Worm (Caenorhabditis elegans) whole organism, young adult: ENCODE data around the gene fbxb-55.

Experiments
- B0261.1 ChIP-seq: sonication (generic microtip); optimal IDR thresholded peaks from 2 replicates; lab custom pipeline; 2016; ENCODE audit warnings: mild to moderate bottlenecking, missing genetic modification characterization, moderate library complexity, missing compliant biosample characterization
- C06A6.2 ChIP-seq: fragments of 200-800 bp; sonication (Bioruptor generic); conservative IDR thresholded peaks from 2 replicates; pipeline ENCODE4 v1.3.6; 2022; ENCODE audit warnings: missing genetic modification characterization, missing compliant biosample characterization
- F22D6.2 ChIP-seq: sonication (generic microtip); optimal IDR thresholded peaks from 2 replicates; lab custom pipeline; 2016; ENCODE audit warnings: mild to moderate bottlenecking, missing genetic modification characterization, missing compliant biosample characterization
- F39B2.1 ChIP-seq: fragments of 200-800 bp; sonication (Bioruptor generic); IDR thresholded peaks from 2 replicates; pipeline ENCODE4 v1.3.6; 2022; ENCODE audit warnings: missing genetic modification reagents, missing genetic modification characterization, missing compliant biosample characterization
- F55B11.4 ChIP-seq: sonication (generic microtip); optimal IDR thresholded peaks from 2 replicates; lab custom pipeline; 2016; ENCODE audit warnings: missing compliant biosample characterization, missing genetic modification characterization, borderline replicate concordance; ENCODE audit not compliant: insufficient read depth
- T26A5.8 ChIP-seq: sonication (generic microtip); optimal IDR thresholded peaks from 2 replicates; lab custom pipeline; 2016; ENCODE audit warnings: missing genetic modification characterization, missing compliant biosample characterization
- Y53G8AR.9 ChIP-seq: fragments of 200-800 bp; sonication (Bioruptor generic); conservative IDR thresholded peaks from 2 replicates; pipeline ENCODE4 v1.3.6; 2022; ENCODE audit warnings: missing genetic modification reagents, missing genetic modification characterization, missing compliant biosample characterization
- Y79H2A.3 ChIP-seq: fragments of 200-800 bp; sonication (Bioruptor generic); conservative IDR thresholded peaks from 2 replicates; pipeline ENCODE4 v1.3.6; 2022; ENCODE audit warnings: missing genetic modification reagents, missing genetic modification characterization, missing compliant biosample characterization
- attf-3 ChIP-seq: fragments of 200-800 bp; sonication (Bioruptor generic); conservative IDR thresholded peaks from 2 replicates; pipeline ENCODE4 v1.3.6; 2022; ENCODE audit warnings: missing genetic modification reagents, missing genetic modification characterization, missing compliant biosample characterization
- ccch-3 ChIP-seq: fragments of 200-800 bp; sonication (Bioruptor generic); optimal IDR thresholded peaks from 2 replicates; lab custom pipeline; 2018; ENCODE audit warnings: mild to moderate bottlenecking, missing genetic modification characterization, missing compliant biosample characterization
- ceh-58 ChIP-seq: fragments of 200-800 bp; sonication (Bioruptor generic); IDR thresholded peaks from 2 replicates; pipeline ENCODE4 v1.3.6; 2022; ENCODE audit warnings: missing genetic modification characterization, missing compliant biosample characterization
- die-1 ChIP-seq: sonication (generic microtip); optimal IDR thresholded peaks from 2 replicates; lab custom pipeline; 2016; ENCODE audit warnings: missing genotype, mild to moderate bottlenecking, missing genetic modification characterization, missing compliant biosample characterization
- ets-4 ChIP-seq: fragments of 200-800 bp; sonication (Bioruptor generic); optimal IDR thresholded peaks from 2 replicates; lab custom pipeline; 2018; ENCODE audit warnings: mild to moderate bottlenecking, missing genetic modification characterization, missing compliant biosample characterization
- fkh-3 ChIP-seq: sonication (generic microtip); optimal IDR thresholded peaks from 2 replicates; lab custom pipeline; 2016; ENCODE audit warnings: mild to moderate bottlenecking, missing genetic modification characterization, missing compliant biosample characterization
- gei-17 ChIP-seq: fragments of 200-800 bp; sonication (Bioruptor generic); optimal IDR thresholded peaks from 2 replicates; lab custom pipeline; 2018; ENCODE audit warnings: mild to moderate bottlenecking, missing genetic modification characterization, missing compliant biosample characterization
- hlh-26 ChIP-seq: fragments of 200-800 bp; sonication (Bioruptor generic); conservative IDR thresholded peaks from 2 replicates; pipeline ENCODE4 v1.3.6; 2022; ENCODE audit warnings: missing genetic modification reagents, missing genetic modification characterization, missing compliant biosample characterization
- hmg-1.2 ChIP-seq: fragments of 200-800 bp; sonication (Bioruptor generic); IDR thresholded peaks from 2 replicates; pipeline ENCODE4 v1.3.6; 2022; ENCODE audit warnings: missing genetic modification reagents, missing genetic modification characterization, missing compliant biosample characterization
- hmg-20 ChIP-seq: fragments of 200-800 bp; sonication (Bioruptor generic); IDR thresholded peaks from 2 replicates; pipeline ENCODE4 v1.3.6; 2022; ENCODE audit warnings: missing genetic modification reagents, missing genetic modification characterization, missing compliant biosample characterization
- let-526 ChIP-seq: fragments of 200-800 bp; sonication (Bioruptor generic); IDR thresholded peaks from 2 replicates; pipeline ENCODE4 v1.3.6; 2022; ENCODE audit warnings: missing genetic modification reagents, missing genetic modification characterization, missing compliant biosample characterization
- lsl-1 ChIP-seq: fragments of 200-800 bp; sonication (Bioruptor generic); optimal IDR thresholded peaks from 2 replicates; lab custom pipeline; 2018; ENCODE audit warnings: mild to moderate bottlenecking, missing genetic modification characterization, moderate library complexity, missing compliant biosample characterization
- lsy-27 ChIP-seq: sonication (generic microtip); optimal IDR thresholded peaks from 2 replicates; lab custom pipeline; 2017; ENCODE audit warnings: missing genetic modification characterization, mild to moderate bottlenecking, missing compliant biosample characterization, antibody characterized with exemption, missing genotype, borderline replicate concordance; ENCODE audit not compliant: insufficient read depth
- madf-10 ChIP-seq: sonication (generic microtip); optimal IDR thresholded peaks from 2 replicates; lab custom pipeline; 2016; ENCODE audit warnings: mild to moderate bottlenecking, missing genetic modification characterization, missing compliant biosample characterization
- madf-6 ChIP-seq: fragments of 200-800 bp; sonication (Bioruptor generic); IDR thresholded peaks from 2 replicates; pipeline ENCODE4 v1.3.6; 2022; ENCODE audit warnings: missing genetic modification reagents, missing genetic modification characterization, missing compliant biosample characterization
- mxl-1 ChIP-seq: sonication (generic microtip); optimal IDR thresholded peaks from 2 replicates; lab custom pipeline; 2016; ENCODE audit warnings: missing genetic modification characterization, missing compliant biosample characterization
- nfya-1 ChIP-seq: sonication (generic microtip); optimal IDR thresholded peaks from 2 replicates; lab custom pipeline; 2017; ENCODE audit warnings: antibody characterized with exemption, missing compliant biosample characterization, missing genetic modification characterization, borderline replicate concordance; ENCODE audit not compliant: insufficient read depth
- nhr-120 ChIP-seq: fragments of 200-800 bp; sonication (Bioruptor generic); IDR thresholded peaks from 2 replicates; pipeline ENCODE4 v1.3.6; 2022; ENCODE audit warnings: missing genetic modification characterization, missing compliant biosample characterization
- nhr-179 ChIP-seq: sonication (generic microtip); optimal IDR thresholded peaks from 2 replicates; lab custom pipeline; 2016; ENCODE audit warnings: mild to moderate bottlenecking, missing genetic modification characterization, missing compliant biosample characterization
- nhr-80 ChIP-seq: sonication (generic microtip); optimal IDR thresholded peaks from 2 replicates; lab custom pipeline; 2016; ENCODE audit warnings: missing genetic modification characterization, missing compliant biosample characterization
- nhr-90 ChIP-seq: sonication (generic microtip); optimal IDR thresholded peaks from 2 replicates; lab custom pipeline; 2016; ENCODE audit warnings: missing genotype, mild to moderate bottlenecking, missing genetic modification characterization, missing compliant biosample characterization
- pbrm-1 ChIP-seq: fragments of 200-800 bp; sonication (Bioruptor generic); IDR thresholded peaks from 2 replicates; pipeline ENCODE4 v1.3.6; 2022; ENCODE audit warnings: missing genetic modification reagents, missing genetic modification characterization, missing compliant biosample characterization
- rpc-1 ChIP-seq, 2 experiments: fragments of 150-350 bp in 1 of 2; sonication (generic microtip) in 1 of 2; optimal IDR thresholded peaks; 2 replicates each; lab custom pipeline; 2014 to 2018; ENCODE audit warnings: missing biosample characterization in 1 of 2, missing genetic modification characterization in 1 of 2, missing genetic modification reagents in 1 of 2, missing genotype in 1 of 2
- snpc-1.3 ChIP-seq: sonication (generic microtip); optimal IDR thresholded peaks from 2 replicates; lab custom pipeline; 2017; ENCODE audit warnings: missing genetic modification characterization, mild to moderate bottlenecking, missing compliant biosample characterization, antibody characterized with exemption, moderate library complexity, missing genotype, missing genetic modification reagents; ENCODE audit not compliant: insufficient read depth
- tbp1 ChIP-seq: fragments of 200-800 bp; sonication (Bioruptor generic); optimal IDR thresholded peaks from 2 replicates; lab custom pipeline; 2018; ENCODE audit warnings: mild to moderate bottlenecking, missing genetic modification characterization, missing compliant biosample characterization
- unc-130 ChIP-seq: sonication (generic microtip); optimal IDR thresholded peaks from 2 replicates; lab custom pipeline; 2016; ENCODE audit warnings: missing genetic modification reagents, missing genetic modification characterization, missing compliant biosample characterization
- xnd-1 ChIP-seq: sonication (generic microtip); optimal IDR thresholded peaks from 2 replicates; lab custom pipeline; 2016; ENCODE audit warnings: missing genotype, missing genetic modification reagents, missing genetic modification characterization, missing compliant biosample characterization
- zfh-2 ChIP-seq: fragments of 200-800 bp; sonication (Bioruptor generic); conservative IDR thresholded peaks from 2 replicates; pipeline ENCODE4 v1.3.6; 2022; ENCODE audit warnings: missing genetic modification reagents, missing genetic modification characterization, missing compliant biosample characterization
- ztf-26 ChIP-seq: sonication (generic microtip); optimal IDR thresholded peaks from 2 replicates; lab custom pipeline; 2017; ENCODE audit warnings: missing genetic modification characterization, missing compliant biosample characterization

Gene fbxb-55

DNA sequence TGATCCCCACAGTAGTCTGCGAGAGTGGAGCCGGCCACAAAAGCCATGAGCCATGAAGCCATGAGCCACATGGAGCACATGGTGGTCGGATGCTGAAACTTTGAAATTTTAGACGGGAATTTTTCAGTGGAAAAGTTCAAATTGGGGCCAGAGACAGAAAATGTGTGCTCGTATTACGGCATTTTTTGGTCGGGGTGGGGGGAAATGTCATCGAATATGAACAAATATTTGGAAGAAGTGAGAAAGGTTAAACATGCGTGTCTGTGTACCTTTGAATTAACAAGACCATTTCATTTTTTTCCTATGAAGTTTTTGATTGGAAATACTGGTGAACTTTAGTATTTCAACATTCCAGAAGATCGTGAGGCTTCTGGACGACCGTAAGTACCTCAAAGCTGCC is 17.0 kb upstream of the fbxb-55 start, which contains the start of gene wrt-5 (continued):
- TF ChIP-seq zfh-2 (GFP tag; lab: Robert Waterston, UW) (no peak), ztf-26 (tag; lab: Kevin White, UChicago) (no peak), mxl-1 (tag; lab: Kevin White, UChicago) (no peak), Y79H2A.3 (GFP tag; lab: Robert Waterston, UW) (no peak)

DNA sequence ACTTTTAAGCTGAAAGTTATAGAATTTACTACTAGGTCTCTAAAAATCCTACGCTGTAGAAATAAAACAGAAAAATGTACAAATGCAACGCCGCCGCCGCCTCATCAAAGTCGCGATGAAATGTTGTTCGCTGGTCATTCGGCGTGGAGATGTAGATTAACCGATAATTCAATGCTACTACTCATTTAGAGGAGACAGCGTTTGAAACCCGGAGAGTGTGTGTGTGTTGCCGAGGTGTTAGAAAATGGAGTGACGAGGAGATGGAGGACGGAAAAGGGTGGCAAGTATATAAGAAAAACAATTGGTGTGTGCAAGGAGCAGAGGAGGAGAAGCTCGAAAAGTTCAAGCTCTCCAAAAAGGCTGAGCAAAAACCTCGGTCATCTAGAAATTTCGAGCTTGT is 16.3 kb upstream of the fbxb-55 start:
- TF ChIP-seq C06A6.2 (GFP tag; lab: Robert Waterston, UW) (no peak), madf-6 (GFP tag; lab: Robert Waterston, UW) (no peak), nfya-1 (tag; lab: Kevin White, UChicago) (no peak), snpc-1.3 (tag; lab: Kevin White, UChicago) (no peak), xnd-1 (tag; lab: Kevin White, UChicago) (no peak), F22D6.2 (no peak), Y53G8AR.9 (GFP tag; lab: Robert Waterston, UW) (no peak), die-1 (no peak), hlh-26 (no peak), madf-10 (no peak), T26A5.8 (tag; lab: Kevin White, UChicago) (no peak), nhr-179 (tag; lab: Kevin White, UChicago) (no peak)

DNA sequence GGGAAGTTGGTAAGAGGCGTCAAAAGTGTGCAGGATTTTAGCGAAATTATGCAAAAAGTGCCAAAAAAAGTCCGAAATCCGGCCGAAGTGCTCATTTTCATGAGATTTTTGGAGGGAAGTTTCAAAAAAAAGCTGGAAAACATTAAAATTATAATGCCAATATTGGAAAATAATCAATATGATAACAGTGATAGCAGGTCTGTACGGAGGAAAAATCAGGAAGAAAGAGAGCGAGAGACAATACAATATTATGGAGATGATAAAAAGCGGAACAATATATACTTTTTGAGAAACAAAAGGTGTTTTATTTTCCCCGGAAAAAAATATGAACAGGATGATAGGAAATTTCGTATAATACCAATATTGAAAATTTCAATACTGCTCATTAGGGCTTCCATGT is 15.2 kb upstream of the fbxb-55 start:
- TF ChIP-seq nhr-80 (tag; lab: Kevin White, UChicago) = peak; percentile 11
- TF ChIP-seq rpc-1 (optimal IDR thresholded peaks at IDR 0.05; lab: Kevin White, UChicago) = no peak
- TF ChIP-seq rpc-1 (tag; optimal IDR thresholded peaks at IDR 0.05; lab: Kevin White, UChicago) = no peak
- TF ChIP-seq tbp1 = no peak
- no peak for TF ChIP-seq C06A6.2 (GFP tag; lab: Robert Waterston, UW)
- TF ChIP-seq F55B11.4 = no peak
- TF ChIP-seq lsl-1 (GFP tag; lab: Kevin White, UChicago) = no peak
- no peak for TF ChIP-seq F39B2.1 (GFP tag; lab: Robert Waterston, UW)
- TF ChIP-seq, all 124 proteins: peak for 1

DNA sequence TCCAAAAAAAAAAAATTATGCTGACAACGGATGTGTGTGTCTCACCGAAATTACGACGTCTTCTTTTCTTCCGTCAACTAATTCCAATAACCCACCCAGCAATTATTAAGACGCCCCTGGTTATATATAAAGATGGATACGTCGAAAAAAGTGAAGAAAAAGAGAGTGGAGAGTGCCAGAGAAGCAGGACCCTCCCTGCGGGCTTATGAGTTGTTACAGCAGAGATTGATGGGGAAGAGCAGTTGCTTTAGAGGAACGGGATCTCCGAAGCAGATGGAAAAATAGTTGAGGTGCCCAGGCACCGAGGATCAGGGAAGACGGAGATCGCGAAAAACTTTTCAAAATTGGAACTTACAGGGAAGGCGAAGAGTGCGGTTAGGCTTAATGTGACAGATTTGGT is 13.3 kb upstream of the fbxb-55 start:
- TF ChIP-seq unc-130 = no peak
- no peak for TF ChIP-seq hmg-20 (GFP tag; lab: Robert Waterston, UW)
- no peak for TF ChIP-seq gei-17 (GFP tag; lab: Kevin White, UChicago)
- no peak for TF ChIP-seq let-526 (GFP tag; lab: Robert Waterston, UW)
- no peak for TF ChIP-seq fkh-3 (tag; lab: Kevin White, UChicago)
- TF ChIP-seq nhr-90 (tag; lab: Kevin White, UChicago) = no peak
- TF ChIP-seq ets-4 (GFP tag; lab: Kevin White, UChicago) = no peak
- no peak for TF ChIP-seq lsy-27 (tag; lab: Kevin White, UChicago)
- TF ChIP-seq nfya-1 (tag; lab: Kevin White, UChicago) = no peak
- no peak for TF ChIP-seq pbrm-1 (GFP tag; lab: Robert Waterston, UW)
- no peak for TF ChIP-seq B0261.1 (tag; lab: Kevin White, UChicago)
- TF ChIP-seq ceh-58 = no peak

DNA sequence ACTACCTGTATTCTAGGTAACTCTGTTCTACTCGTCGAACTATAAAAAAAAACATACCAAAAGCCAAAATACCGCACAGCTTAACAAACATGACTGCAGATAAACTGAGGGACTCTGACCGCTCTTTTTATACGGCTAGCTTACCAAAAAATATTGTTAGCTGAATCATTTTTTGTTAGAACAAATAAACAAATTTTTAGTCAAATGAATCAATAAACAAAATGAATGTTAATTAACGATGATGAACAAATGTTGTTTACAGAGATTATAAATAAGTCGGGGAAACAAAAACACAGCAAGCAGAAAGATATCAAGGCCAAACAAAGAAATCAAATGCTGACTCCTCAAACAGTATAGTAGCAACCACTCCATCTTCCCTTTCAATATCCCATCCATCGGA is 5.0 kb upstream of the fbxb-55 start, which contains the start of gene ilys-6:
TSS of gene ilys-6 (minus strand) at position 101 of the 400 bp plus-strand sequence.
- TF ChIP-seq nhr-120 = no peak
- TF ChIP-seq ccch-3 = no peak
- TF ChIP-seq attf-3 (GFP tag; lab: Robert Waterston, UW) = no peak
- TF ChIP-seq hmg-1.2 (GFP tag; lab: Robert Waterston, UW) = no peak
